Worm (Caenorhabditis elegans) whole organism, L2 larva: ENCODE data around the gene ttr-46.

Experiments used
- C34F6.9 ChIP-seq: fragments of 150-350 bp; optimal IDR thresholded peaks from 2 replicates; lab custom pipeline; 2014; ENCODE audit warnings: missing biosample characterization, missing genetic modification characterization
- F13H6.1 ChIP-seq: sonication (generic microtip); optimal IDR thresholded peaks from 2 replicates; lab custom pipeline; 2016; ENCODE audit warnings: missing genetic modification characterization, missing compliant biosample characterization
- R02D3.7 ChIP-seq: fragments of 150-350 bp; optimal IDR thresholded peaks from 2 replicates; lab custom pipeline; 2014; ENCODE audit warnings: missing biosample characterization, missing genetic modification characterization
- Y55F3AM.14 ChIP-seq: fragments of 200-800 bp; sonication (Bioruptor generic); optimal IDR thresholded peaks from 2 replicates; lab custom pipeline; 2018; ENCODE audit warnings: mild to moderate bottlenecking, missing genetic modification characterization, missing compliant biosample characterization
- ZK546.5 ChIP-seq: sonication (generic microtip); optimal IDR thresholded peaks from 2 replicates; lab custom pipeline; 2017; ENCODE audit warnings: missing biosample characterization, missing genetic modification characterization
- aly-2 ChIP-seq: fragments of 150-350 bp; optimal IDR thresholded peaks from 2 replicates; lab custom pipeline; 2014; ENCODE audit warnings: missing biosample characterization, missing genetic modification characterization
- ama-1 ChIP-seq: fragments of 150-350 bp; optimal IDR thresholded peaks from 2 replicates; lab custom pipeline; 2018; ENCODE audit warnings: inconsistent platforms
- blmp-1 ChIP-seq: sonication (generic microtip); optimal IDR thresholded peaks from 2 replicates; lab custom pipeline; 2017; ENCODE audit warnings: missing genetic modification characterization, mild to moderate bottlenecking, missing compliant biosample characterization, antibody characterized with exemption, moderate library complexity; ENCODE audit not compliant: insufficient read depth
- ceh-16 ChIP-seq: fragments of 150-350 bp; optimal IDR thresholded peaks from 2 replicates; lab custom pipeline; 2014; ENCODE audit warnings: missing biosample characterization, missing genetic modification characterization
- ceh-82 ChIP-seq: fragments of 150-350 bp; optimal IDR thresholded peaks from 2 replicates; lab custom pipeline; 2014; ENCODE audit warnings: missing biosample characterization, missing genetic modification characterization
- crh-2 ChIP-seq: sonication (generic microtip); optimal IDR thresholded peaks from 2 replicates; lab custom pipeline; 2017; ENCODE audit warnings: missing biosample characterization, missing genetic modification characterization
- egl-27 ChIP-seq: sonication (generic microtip); optimal IDR thresholded peaks from 3 replicates; lab custom pipeline; 2017; ENCODE audit warnings: missing biosample characterization, missing genetic modification reagents, missing genetic modification characterization
- elt-1 ChIP-seq: fragments of 150-350 bp; optimal IDR thresholded peaks from 2 replicates; lab custom pipeline; 2014; ENCODE audit warnings: missing biosample characterization, missing genetic modification characterization
- elt-3 ChIP-seq: sonication (generic microtip); optimal IDR thresholded peaks from 2 replicates; lab custom pipeline; 2017; ENCODE audit warnings: missing biosample characterization, missing genetic modification characterization
- fos-1 ChIP-seq: fragments of 150-350 bp; optimal IDR thresholded peaks from 2 replicates; lab custom pipeline; 2014; ENCODE audit warnings: missing biosample characterization, missing genetic modification characterization
- gmeb-1 ChIP-seq: fragments of 150-350 bp; optimal IDR thresholded peaks from 2 replicates; lab custom pipeline; 2014; ENCODE audit warnings: missing biosample characterization, missing genetic modification characterization
- lin-11 ChIP-seq: fragments of 150-350 bp; sonication (generic microtip); optimal IDR thresholded peaks from 2 replicates; lab custom pipeline; 2014; ENCODE audit warnings: missing biosample characterization, missing genetic modification characterization, inconsistent platforms, mixed read lengths
- lin-13 ChIP-seq: fragments of 150-350 bp; optimal IDR thresholded peaks from 2 replicates; lab custom pipeline; 2014; ENCODE audit warnings: missing biosample characterization, missing genetic modification reagents, missing genetic modification characterization
- lin-39 ChIP-seq: fragments of 150-350 bp; optimal IDR thresholded peaks from 2 replicates; lab custom pipeline; 2014; ENCODE audit warnings: missing biosample characterization, missing genetic modification reagents, missing genetic modification characterization
- lsy-2 ChIP-seq, 2 experiments: fragments of 150-350 bp in 1 of 2; sonication (generic microtip) in 1 of 2; optimal IDR thresholded peaks; 2 replicates each; lab custom pipeline; 2014 to 2017; ENCODE audit warnings: missing biosample characterization in 2 of 2, missing genetic modification characterization in 2 of 2
- mab-5 ChIP-seq: fragments of 150-350 bp; optimal IDR thresholded peaks from 2 replicates; lab custom pipeline; 2014; ENCODE audit warnings: missing biosample characterization, missing genetic modification characterization
- mdl-1 ChIP-seq, 2 experiments: fragments of 150-350 bp in 1 of 2; sonication (generic microtip) in 1 of 2; optimal IDR thresholded peaks; 2 replicates each; lab custom pipeline; 2017; ENCODE audit warnings: missing biosample characterization in 2 of 2, missing genetic modification characterization in 2 of 2
- nhr-12 ChIP-seq: fragments of 150-350 bp; optimal IDR thresholded peaks from 2 replicates; lab custom pipeline; 2014; ENCODE audit warnings: missing biosample characterization, missing genetic modification characterization
- nhr-129 ChIP-seq: fragments of 150-350 bp; optimal IDR thresholded peaks from 2 replicates; lab custom pipeline; 2014; ENCODE audit warnings: missing biosample characterization, missing genetic modification characterization
- nhr-21 ChIP-seq: fragments of 150-350 bp; optimal IDR thresholded peaks from 2 replicates; lab custom pipeline; 2014; ENCODE audit warnings: missing biosample characterization, missing genetic modification characterization
- nhr-23 ChIP-seq: fragments of 150-350 bp; optimal IDR thresholded peaks from 2 replicates; lab custom pipeline; 2014; ENCODE audit warnings: missing biosample characterization, missing genetic modification reagents, missing genetic modification characterization
- nhr-237 ChIP-seq: fragments of 150-350 bp; optimal IDR thresholded peaks from 2 replicates; lab custom pipeline; 2014; ENCODE audit warnings: missing biosample characterization, missing genetic modification characterization
- nhr-25 ChIP-seq: fragments of 150-350 bp; sonication (generic microtip); optimal IDR thresholded peaks from 3 replicates; lab custom pipeline; 2014; ENCODE audit warnings: missing biosample characterization, missing genetic modification characterization
- nhr-6 ChIP-seq: fragments of 150-350 bp; optimal IDR thresholded peaks from 2 replicates; lab custom pipeline; 2014; ENCODE audit warnings: missing biosample characterization, missing genetic modification characterization
- peb-1 ChIP-seq: fragments of 150-350 bp; optimal IDR thresholded peaks from 2 replicates; lab custom pipeline; 2014; ENCODE audit warnings: missing biosample characterization, missing genetic modification characterization
- sem-4 ChIP-seq: fragments of 150-350 bp; optimal IDR thresholded peaks from 2 replicates; lab custom pipeline; 2014; ENCODE audit warnings: missing biosample characterization, missing genetic modification reagents, missing genetic modification characterization
- sma-3 ChIP-seq: sonication (generic microtip); optimal IDR thresholded peaks from 2 replicates; lab custom pipeline; 2016; ENCODE audit warnings: missing genetic modification reagents, missing genetic modification characterization, missing compliant biosample characterization
- sma-9 ChIP-seq, 2 experiments: fragments of 150-350 bp in 1 of 2; sonication (generic microtip) in 1 of 2; optimal IDR thresholded peaks; 2 replicates each; lab custom pipeline; 2014 to 2016; ENCODE audit warnings: missing genetic modification characterization in 2 of 2, mild to moderate bottlenecking in 1 of 2, missing biosample characterization in 1 of 2, missing compliant biosample characterization in 1 of 2, missing genetic modification reagents in 1 of 2, moderate library complexity in 1 of 2
- unc-55 ChIP-seq: fragments of 150-350 bp; sonication (generic microtip); optimal IDR thresholded peaks from 3 replicates; lab custom pipeline; 2014; ENCODE audit warnings: missing biosample characterization, missing genetic modification reagents, missing genetic modification characterization
- unc-62 ChIP-seq: fragments of 150-350 bp; optimal IDR thresholded peaks from 2 replicates; lab custom pipeline; 2014; ENCODE audit warnings: missing biosample characterization, missing genetic modification reagents, missing genetic modification characterization
- zag-1 ChIP-seq: fragments of 150-350 bp; optimal IDR thresholded peaks from 2 replicates; lab custom pipeline; 2014; ENCODE audit warnings: missing biosample characterization, missing genetic modification characterization
- ztf-1 ChIP-seq: fragments of 200-800 bp; sonication (Bioruptor generic); conservative IDR thresholded peaks from 2 replicates; pipeline ENCODE4 v1.3.6; 2022; ENCODE audit warnings: missing genetic modification characterization, missing compliant biosample characterization
- ztf-4 ChIP-seq: fragments of 150-350 bp; optimal IDR thresholded peaks from 2 replicates; lab custom pipeline; 2014; ENCODE audit warnings: missing biosample characterization, missing genetic modification characterization

Gene ttr-46

ce11 chrV:9970119-9970518 is 19.1 kb downstream of the ttr-46 start (continued):
- peak; percentile 53 for TF ChIP-seq Y55F3AM.14 (GFP tag; lab: Kevin White, UChicago)
- TF ChIP-seq egl-27 (tag; lab: Kevin White, UChicago) = peak; percentile 40
- TF ChIP-seq unc-55 = peak; percentile 83
- peak; percentile 40 for TF ChIP-seq ztf-4 (tag; lab: Kevin White, UChicago)
- TF ChIP-seq ama-1 (lab: Kevin White, UChicago) = no peak
- TF ChIP-seq crh-2 (tag; lab: Kevin White, UChicago) = peak; percentile 61
- TF ChIP-seq lin-11 = peak; percentile 34
- TF ChIP-seq nhr-23 = no peak
- TF ChIP-seq sem-4 = peak; percentile 6
- TF ChIP-seq blmp-1 = no peak
- TF ChIP-seq nhr-129 (tag; lab: Kevin White, UChicago) = peak; percentile 81
- TF ChIP-seq ceh-16 (tag; lab: Kevin White, UChicago) = peak; percentile 12
- peak; percentile 72 for TF ChIP-seq lin-13 (GFP tag; lab: Kevin White, UChicago)
- TF ChIP-seq peb-1 = no peak
- no peak for TF ChIP-seq nhr-12 (tag; lab: Kevin White, UChicago)

- peak; percentile 52 for TF ChIP-seq C34F6.9 (tag; lab: Kevin White, UChicago)
- peak; percentile 5 for TF ChIP-seq fos-1 (tag; lab: Kevin White, UChicago)
- no peak for TF ChIP-seq ZK546.5 (tag; lab: Kevin White, UChicago)
- TF ChIP-seq unc-55 = peak; percentile 58
- peak in 1 of 2 experiments; percentile 17 for TF ChIP-seq lsy-2 (tag; optimal IDR thresholded peaks at IDR 0.05; lab: Kevin White, UChicago)
- peak; percentile 23 for TF ChIP-seq zag-1
- peak; percentile 39 for TF ChIP-seq nhr-129 (tag; lab: Kevin White, UChicago)
- no peak for TF ChIP-seq elt-1 (tag; lab: Kevin White, UChicago)
- TF ChIP-seq, all 48 proteins: peak for 6
These were observed 23.2 kb downstream of the ttr-46 start for ce11 chrV:9974264-9974663.

ce11 chrV:9976138-9976537 is 25.1 kb downstream of the ttr-46 start, which contains the start of gene unc-41:
TSS of gene unc-41 (minus strand) at chrV:9976238.
- TF ChIP-seq ZK546.5 (tag; lab: Kevin White, UChicago) (no peak), zag-1 (no peak), ceh-16 (tag; lab: Kevin White, UChicago) (no peak), R02D3.7 (tag; lab: Kevin White, UChicago) (no peak), F13H6.1 (tag; lab: Kevin White, UChicago) (no peak), crh-2 (tag; lab: Kevin White, UChicago) (no peak), sma-3 (GFP tag; lab: Kevin White, UChicago) (no peak), elt-1 (tag; lab: Kevin White, UChicago) (no peak), nhr-25 (tag; lab: Kevin White, UChicago) (no peak), nhr-237 (tag; lab: Kevin White, UChicago) (no peak), nhr-6 (no peak)
- TF ChIP-seq, all 48 proteins: peak for 0

- TF ChIP-seq lin-39 (tag; lab: Kevin White, UChicago) (no peak), aly-2 (no peak), nhr-21 (no peak), zag-1 (no peak), C34F6.9 (tag; lab: Kevin White, UChicago) (no peak), unc-55 (no peak), gmeb-1 (tag; lab: Kevin White, UChicago) (no peak), F13H6.1 (tag; lab: Kevin White, UChicago) (no peak), ztf-1 (GFP tag; lab: Robert Waterston, UW) (no peak), lin-11 (no peak), ceh-82 (no peak), mdl-1 (tag; optimal IDR thresholded peaks at IDR 0.05; lab: Kevin White, UChicago) (no peak), ZK546.5 (tag; lab: Kevin White, UChicago) (no peak), nhr-6 (no peak), sma-3 (GFP tag; lab: Kevin White, UChicago) (no peak), mab-5 (tag; lab: Kevin White, UChicago) (no peak), elt-3 (tag; lab: Kevin White, UChicago) (no peak), egl-27 (tag; lab: Kevin White, UChicago) (no peak)
These were observed 26.2 kb downstream of the ttr-46 start for ce11 chrV:9977211-9977610.

ce11 chrV:9978425-9978824 is 27.4 kb downstream of the ttr-46 start:
- TF ChIP-seq C34F6.9 (tag; lab: Kevin White, UChicago) = peak; percentile 35
- no peak for TF ChIP-seq egl-27 (tag; lab: Kevin White, UChicago)
- TF ChIP-seq nhr-237 (tag; lab: Kevin White, UChicago) = no peak
- peak in 1 of 2 experiments; percentile 15 for TF ChIP-seq mdl-1 (tag; optimal IDR thresholded peaks at IDR 0.05; lab: Kevin White, UChicago)
- peak; percentile 22 for TF ChIP-seq zag-1
- no peak for TF ChIP-seq ceh-16 (tag; lab: Kevin White, UChicago)
- no peak for TF ChIP-seq nhr-21
- peak; percentile 33 for TF ChIP-seq nhr-129 (tag; lab: Kevin White, UChicago)
- no peak for TF ChIP-seq gmeb-1 (tag; lab: Kevin White, UChicago)
- TF ChIP-seq crh-2 (tag; lab: Kevin White, UChicago) = peak; percentile 17
- peak; percentile 80 for TF ChIP-seq unc-55
- TF ChIP-seq ZK546.5 (tag; lab: Kevin White, UChicago) = no peak
- peak; percentile 22 for TF ChIP-seq sma-9 (GFP tag; optimal IDR thresholded peaks at IDR 0.05; lab: Kevin White, UChicago)
- no peak for TF ChIP-seq sma-9 (tag; optimal IDR thresholded peaks at IDR 0.05; lab: Kevin White, UChicago)
- TF ChIP-seq unc-62 (GFP tag; lab: Kevin White, UChicago) = no peak
- TF ChIP-seq lsy-2 (tag; optimal IDR thresholded peaks at IDR 0.05; lab: Kevin White, UChicago) = peak in 1 of 2 experiments; percentile 36
